Fruit fly (Drosophila melanogaster): ENCODE data around the gene Ubr3.

Gene Ubr3

dm6 chrX:7970396-7970795 lies 34.7 kb downstream of the Ubr3 start (continued):
- TF ChIP-seq CG14014 (GFP tag; IDR thresholded peaks at IDR 0.05): 0 out of 2 replicates have a peak, but pooled peaks have one; percentile 25
- TF ChIP-seq CG6854 (GFP tag; optimal IDR thresholded peaks at IDR 0.05): peak; percentile 17
- TF ChIP-seq sug (tag; optimal IDR thresholded peaks at IDR 0.05): peak; percentile 40
- TF ChIP-seq Sry-δ (GFP tag; optimal IDR thresholded peaks at IDR 0.05): peak; percentile 56
- TF ChIP-seq CG6175 (GFP tag; IDR thresholded peaks at IDR 0.05): 0 out of 3 replicates have a peak, but pooled peaks have one; percentile 26
- TF ChIP-seq crc (GFP tag; optimal IDR thresholded peaks at IDR 0.05): no peak
- no peak for TF ChIP-seq HLHmδ (GFP tag; optimal IDR thresholded peaks at IDR 0.05)
- 0 out of 2 replicates have a peak, but pooled peaks have one; percentile 5 for TF ChIP-seq H2.0 (GFP tag; IDR thresholded peaks at IDR 0.05)
- no peak for TF ChIP-seq CG6791 (GFP tag; IDR thresholded peaks at IDR 0.05; ENCODE audit: partially characterized antibody)
- peak; percentile 70 for TF ChIP-seq CG13287 (GFP tag; IDR thresholded peaks at IDR 0.05; ENCODE audit: partially characterized antibody)
- TF ChIP-seq az2 (GFP tag; optimal IDR thresholded peaks at IDR 0.05): peak; percentile 37
- TF ChIP-seq CG7372 (GFP tag; IDR thresholded peaks at IDR 0.05): 0 out of 2 replicates have a peak, but pooled peaks have one; percentile 9
- TF ChIP-seq CG13624 (GFP tag; optimal IDR thresholded peaks at IDR 0.05): peak; percentile 10
- TF ChIP-seq seq (GFP tag; IDR thresholded peaks at IDR 0.05): 0 out of 2 replicates have a peak, but pooled peaks have one; percentile 12
- peak; percentile 47 to 81 for TF ChIP-seq bsh (GFP tag; optimal IDR thresholded peaks at IDR 0.05)
- no peak for TF ChIP-seq Dref (GFP tag; IDR thresholded peaks at IDR 0.05)
- TF ChIP-seq Hsf (GFP tag; optimal IDR thresholded peaks at IDR 0.05): peak; percentile 48
- peak; percentile 60 for TF ChIP-seq Oli (tag; optimal IDR thresholded peaks at IDR 0.05)
- no peak for TF ChIP-seq bab2 (GFP tag; optimal IDR thresholded peaks at IDR 0.05)
- TF ChIP-seq Sin3A (optimal IDR thresholded peaks at IDR 0.05): no peak
- TF ChIP-seq Scr (GFP tag; IDR thresholded peaks at IDR 0.05; ENCODE audit: partially characterized antibody): peak; percentile 65
- TF ChIP-seq ttk (GFP tag; IDR thresholded peaks at IDR 0.05): no peak
- TF ChIP-seq mirr (GFP tag; optimal IDR thresholded peaks at IDR 0.05): no peak
- TF ChIP-seq CG14860 (GFP tag; IDR thresholded peaks at IDR 0.05; ENCODE audit: partially characterized antibody): 0 out of 3 replicates have a peak, but pooled peaks have one; percentile 50
- no peak for TF ChIP-seq insv (GFP tag; optimal IDR thresholded peaks at IDR 0.05)
- peak; percentile 13 for TF ChIP-seq CG9437 (GFP tag; optimal IDR thresholded peaks at IDR 0.05)
- TF ChIP-seq CG6254 (GFP tag; optimal IDR thresholded peaks at IDR 0.05): no peak
- TF ChIP-seq CG14965 (GFP tag; optimal IDR thresholded peaks at IDR 0.05; ENCODE audit: borderline replicate concordance): no peak
- no peak for TF ChIP-seq dimm (GFP tag; IDR thresholded peaks at IDR 0.05)
- TF ChIP-seq ems (GFP tag; optimal IDR thresholded peaks at IDR 0.05): peak; percentile 51
- peak; percentile 48 for TF ChIP-seq nmo (GFP tag; optimal IDR thresholded peaks at IDR 0.05)
- no peak for TF ChIP-seq wek (GFP tag; optimal IDR thresholded peaks at IDR 0.05)
- no peak for TF ChIP-seq schlank (tag; optimal IDR thresholded peaks at IDR 0.05)
- TF ChIP-seq E2f2 (GFP tag; IDR thresholded peaks at IDR 0.05): no peak
- TF ChIP-seq run (tag; optimal IDR thresholded peaks at IDR 0.05): no peak
- no peak for TF ChIP-seq CG10462 (GFP tag; optimal IDR thresholded peaks at IDR 0.05)
- no peak for TF ChIP-seq CG7271 (tag; optimal IDR thresholded peaks at IDR 0.05)
- no peak for TF ChIP-seq CG4820 (GFP tag; optimal IDR thresholded peaks at IDR 0.05)
- TF ChIP-seq CG8924 (tag; optimal IDR thresholded peaks at IDR 0.05): peak; percentile 61
- no peak for TF ChIP-seq CG13123 (GFP tag; optimal IDR thresholded peaks at IDR 0.05)
- no peak for TF ChIP-seq Spps (tag; optimal IDR thresholded peaks at IDR 0.05)
- no peak for TF ChIP-seq Chrac-16 (GFP tag; optimal IDR thresholded peaks at IDR 0.05)
- TF ChIP-seq shn (GFP tag; optimal IDR thresholded peaks at IDR 0.05): peak; percentile 25
- TF ChIP-seq scrt (GFP tag; optimal IDR thresholded peaks at IDR 0.05): peak; percentile 34
- TF ChIP-seq CG4424 (GFP tag; optimal IDR thresholded peaks at IDR 0.05): peak; percentile 46
- peak; percentile 24; the same call in 1 of the 2 replicates for TF ChIP-seq CG9932 (GFP tag; IDR thresholded peaks at IDR 0.05)
- peak; percentile 6 for TF ChIP-seq CG18476 (GFP tag; optimal IDR thresholded peaks at IDR 0.05)
- no peak for TF ChIP-seq fru (optimal IDR thresholded peaks at IDR 0.05)
- TF ChIP-seq CG31224 (GFP tag; IDR thresholded peaks at IDR 0.05): peak; percentile 32; the same call in 1 of the 2 replicates
- peak; percentile 38 for TF ChIP-seq BtbVII (GFP tag; optimal IDR thresholded peaks at IDR 0.05)
- TF ChIP-seq lov (optimal IDR thresholded peaks at IDR 0.05): no peak
- TF ChIP-seq lov (GFP tag; IDR thresholded peaks at IDR 0.05): no peak

Data from whole organism, embryonic.